Fruit fly (Drosophila melanogaster): Measurements from ENCODE around the gene CG13843.

dm6 chr3R:22584582-22584981 is 24.7 kb upstream of the CG13843 start, which contains the start of the genes CG33107 and CG6937:
- no peak for TF ChIP-seq psq (optimal IDR thresholded peaks at IDR 0.05)
- TF ChIP-seq ttk (optimal IDR thresholded peaks at IDR 0.05), result no peak
- no peak for TF ChIP-seq h (optimal IDR thresholded peaks at IDR 0.05)

Data from Kc167 (cell line).